Worm (Caenorhabditis elegans) whole organism, late embryonic: ENCODE measurements around the gene K12H4.3.

Experiments
- C08G9.2 ChIP-seq: sonication (generic microtip); optimal IDR thresholded peaks from 2 replicates; lab custom pipeline; 2016; ENCODE audit warnings: mild to moderate bottlenecking, missing genetic modification characterization, moderate library complexity, missing compliant biosample characterization
- C38D4.7 ChIP-seq: fragments of 200-800 bp; sonication (Bioruptor generic); optimal IDR thresholded peaks from 2 replicates; lab custom pipeline; 2018; ENCODE audit warnings: mild to moderate bottlenecking, missing genetic modification characterization, moderate library complexity, missing compliant biosample characterization
- K02D7.2 ChIP-seq: sonication (generic microtip); optimal IDR thresholded peaks from 2 replicates; lab custom pipeline; 2017; ENCODE audit warnings: mild to moderate bottlenecking, missing genetic modification characterization, missing compliant biosample characterization
- K09A11.1 ChIP-seq: sonication (generic microtip); optimal IDR thresholded peaks from 2 replicates; lab custom pipeline; 2017; ENCODE audit warnings: antibody characterized with exemption, mild to moderate bottlenecking, missing genetic modification characterization, missing compliant biosample characterization; ENCODE audit not compliant: insufficient read depth
- Y22D7AL.16 ChIP-seq: sonication (generic microtip); optimal IDR thresholded peaks from 2 replicates; lab custom pipeline; 2016; ENCODE audit warnings: missing genetic modification characterization, missing compliant biosample characterization
- ahr-1 ChIP-seq: sonication (generic microtip); optimal IDR thresholded peaks from 2 replicates; lab custom pipeline; 2016; ENCODE audit warnings: missing genetic modification characterization, missing compliant biosample characterization
- ama-1 ChIP-seq: fragments of 150-350 bp; optimal IDR thresholded peaks from 2 replicates; lab custom pipeline; 2014
- ceh-14 ChIP-seq: sonication (generic microtip); optimal IDR thresholded peaks from 2 replicates; lab custom pipeline; 2016; ENCODE audit warnings: missing genotype, missing genetic modification characterization, missing compliant biosample characterization
- ceh-19 ChIP-seq: fragments of 200-800 bp; sonication (Bioruptor generic); optimal IDR thresholded peaks from 2 replicates; lab custom pipeline; 2018; ENCODE audit warnings: mild to moderate bottlenecking, missing genetic modification characterization, missing compliant biosample characterization
- ceh-2 ChIP-seq: sonication (generic microtip); optimal IDR thresholded peaks from 2 replicates; lab custom pipeline; 2016; ENCODE audit warnings: missing genotype, missing genetic modification characterization, missing compliant biosample characterization
- ceh-24 ChIP-seq: sonication (generic microtip); optimal IDR thresholded peaks from 2 replicates; lab custom pipeline; 2016; ENCODE audit warnings: mild to moderate bottlenecking, missing genetic modification characterization, missing compliant biosample characterization
- ceh-30 ChIP-seq: fragments of 150-350 bp; optimal IDR thresholded peaks from 2 replicates; lab custom pipeline; 2014; ENCODE audit warnings: missing biosample characterization, missing genetic modification characterization
- ceh-31 ChIP-seq: sonication (generic microtip); optimal IDR thresholded peaks from 2 replicates; lab custom pipeline; 2016; ENCODE audit warnings: missing genetic modification characterization, missing compliant biosample characterization
- ceh-34 ChIP-seq: sonication (generic microtip); optimal IDR thresholded peaks from 2 replicates; lab custom pipeline; 2016; ENCODE audit warnings: mild to moderate bottlenecking, missing genetic modification characterization, missing compliant biosample characterization
- ceh-45 ChIP-seq: fragments of 200-800 bp; sonication (Bioruptor generic); IDR thresholded peaks from 2 replicates; pipeline ENCODE4 v1.3.6; 2022; ENCODE audit warnings: missing genetic modification reagents, missing genetic modification characterization, missing compliant biosample characterization
- ceh-48 ChIP-seq: sonication (generic microtip); optimal IDR thresholded peaks from 2 replicates; lab custom pipeline; 2016; ENCODE audit warnings: missing genetic modification characterization, inconsistent platforms, missing compliant biosample characterization
- dmd-4 ChIP-seq: sonication (generic microtip); optimal IDR thresholded peaks from 2 replicates; lab custom pipeline; 2016; ENCODE audit warnings: borderline replicate concordance, missing genetic modification characterization, missing compliant biosample characterization
- dve-1 ChIP-seq: sonication (generic microtip); optimal IDR thresholded peaks from 2 replicates; lab custom pipeline; 2017; ENCODE audit warnings: antibody characterized with exemption, mild to moderate bottlenecking, missing genetic modification characterization, missing compliant biosample characterization
- elt-4 ChIP-seq: sonication (generic microtip); optimal IDR thresholded peaks from 2 replicates; lab custom pipeline; 2016; ENCODE audit warnings: missing genetic modification characterization, missing compliant biosample characterization
- ets-4 ChIP-seq: sonication (generic microtip); optimal IDR thresholded peaks from 2 replicates; lab custom pipeline; 2016; ENCODE audit warnings: missing genetic modification characterization, missing compliant biosample characterization
- fax-1 ChIP-seq: sonication (generic microtip); optimal IDR thresholded peaks from 2 replicates; lab custom pipeline; 2016; ENCODE audit warnings: missing genotype, missing genetic modification characterization, missing compliant biosample characterization
- fkh-6 ChIP-seq: sonication (generic microtip); optimal IDR thresholded peaks from 2 replicates; lab custom pipeline; 2016; ENCODE audit warnings: missing genetic modification characterization, missing compliant biosample characterization
- gmeb-2 ChIP-seq: sonication (generic microtip); optimal IDR thresholded peaks from 2 replicates; lab custom pipeline; 2016; ENCODE audit warnings: missing genetic modification characterization, inconsistent platforms, missing compliant biosample characterization
- hlh-13 ChIP-seq: fragments of 200-800 bp; sonication (Bioruptor generic); optimal IDR thresholded peaks from 2 replicates; lab custom pipeline; 2018; ENCODE audit warnings: mild to moderate bottlenecking, missing genetic modification characterization, missing compliant biosample characterization
- hlh-15 ChIP-seq: sonication (generic microtip); optimal IDR thresholded peaks from 2 replicates; lab custom pipeline; 2016; ENCODE audit warnings: missing genetic modification characterization, missing compliant biosample characterization
- hlh-30 ChIP-seq: sonication (generic microtip); optimal IDR thresholded peaks from 2 replicates; lab custom pipeline; 2017; ENCODE audit warnings: antibody characterized with exemption, missing genetic modification characterization, missing compliant biosample characterization; ENCODE audit not compliant: insufficient read depth
- hlh-8 ChIP-seq: sonication (generic microtip); optimal IDR thresholded peaks from 2 replicates; lab custom pipeline; 2016; ENCODE audit warnings: missing genotype, missing genetic modification characterization, missing compliant biosample characterization
- lim-6 ChIP-seq: sonication (generic microtip); optimal IDR thresholded peaks from 2 replicates; lab custom pipeline; 2016; ENCODE audit warnings: missing genetic modification characterization, missing compliant biosample characterization
- lin-11 ChIP-seq: fragments of 200-800 bp; sonication (Bioruptor generic); optimal IDR thresholded peaks from 2 replicates; lab custom pipeline; 2018; ENCODE audit warnings: mild to moderate bottlenecking, missing genetic modification characterization, missing compliant biosample characterization
- madf-2 ChIP-seq: sonication (generic microtip); optimal IDR thresholded peaks from 2 replicates; lab custom pipeline; 2017; ENCODE audit warnings: missing genetic modification characterization, missing compliant biosample characterization
- nhr-11 ChIP-seq: fragments of 150-350 bp; optimal IDR thresholded peaks from 2 replicates; lab custom pipeline; 2014; ENCODE audit warnings: missing biosample characterization, missing genetic modification characterization
- npax-4 ChIP-seq: sonication (generic microtip); optimal IDR thresholded peaks from 2 replicates; lab custom pipeline; 2016; ENCODE audit warnings: missing genetic modification characterization, missing compliant biosample characterization
- pag-3 ChIP-seq: sonication (generic microtip); optimal IDR thresholded peaks from 2 replicates; lab custom pipeline; 2016; ENCODE audit warnings: missing compliant biosample characterization, missing genetic modification characterization, borderline replicate concordance
- pat-9 ChIP-seq: fragments of 200-800 bp; sonication (Bioruptor generic); optimal IDR thresholded peaks from 2 replicates; lab custom pipeline; 2018; ENCODE audit warnings: mild to moderate bottlenecking, missing genetic modification characterization, moderate library complexity, missing compliant biosample characterization
- pax-1 ChIP-seq: fragments of 150-350 bp; optimal IDR thresholded peaks from 2 replicates; lab custom pipeline; 2014; ENCODE audit warnings: missing biosample characterization, missing genetic modification characterization
- pha-2 ChIP-seq: sonication (generic microtip); optimal IDR thresholded peaks from 2 replicates; lab custom pipeline; 2017; ENCODE audit warnings: mild to moderate bottlenecking, missing genetic modification characterization, missing compliant biosample characterization
- pha-4 ChIP-seq: fragments of 150-350 bp; optimal IDR thresholded peaks from 2 replicates; lab custom pipeline; 2018; ENCODE audit warnings: missing biosample characterization, missing genetic modification reagents, missing genetic modification characterization
- pqm-1 ChIP-seq: sonication (generic microtip); optimal IDR thresholded peaks from 2 replicates; lab custom pipeline; 2016; ENCODE audit warnings: missing genetic modification characterization, missing compliant biosample characterization
- pros-1 ChIP-seq: fragments of 150-350 bp; optimal IDR thresholded peaks from 2 replicates; lab custom pipeline; 2014; ENCODE audit warnings: missing biosample characterization, missing genetic modification reagents, missing genetic modification characterization
- ref-2 ChIP-seq: sonication (generic microtip); optimal IDR thresholded peaks from 2 replicates; lab custom pipeline; 2016; ENCODE audit warnings: missing genetic modification characterization, missing compliant biosample characterization
- rnt-1 ChIP-seq: sonication (generic microtip); optimal IDR thresholded peaks from 2 replicates; lab custom pipeline; 2016; ENCODE audit warnings: missing genetic modification characterization, missing compliant biosample characterization
- sdc-2 ChIP-seq: sonication (generic microtip); optimal IDR thresholded peaks from 2 replicates; lab custom pipeline; 2016; ENCODE audit warnings: missing genotype, missing genetic modification characterization, missing compliant biosample characterization
- sox-2 ChIP-seq: fragments of 200-800 bp; sonication (Bioruptor generic); IDR thresholded peaks from 2 replicates; pipeline ENCODE4 v1.3.6; 2022; ENCODE audit warnings: missing genetic modification reagents, missing genetic modification characterization, missing compliant biosample characterization
- sox-4 ChIP-seq: sonication (generic microtip); optimal IDR thresholded peaks from 2 replicates; lab custom pipeline; 2017; ENCODE audit warnings: mild to moderate bottlenecking, missing genetic modification characterization, inconsistent platforms, missing compliant biosample characterization
- syd-9 ChIP-seq: sonication (generic microtip); optimal IDR thresholded peaks from 2 replicates; lab custom pipeline; 2016; ENCODE audit warnings: mild to moderate bottlenecking, missing genetic modification characterization, moderate library complexity, missing compliant biosample characterization
- tbx-2 ChIP-seq: sonication (generic microtip); optimal IDR thresholded peaks from 2 replicates; lab custom pipeline; 2016; ENCODE audit warnings: missing genetic modification characterization, missing compliant biosample characterization
- tbx-7 ChIP-seq: sonication (generic microtip); optimal IDR thresholded peaks from 2 replicates; lab custom pipeline; 2016; ENCODE audit warnings: missing genotype, missing genetic modification characterization, missing compliant biosample characterization
- ttx-3 ChIP-seq: sonication (generic microtip); optimal IDR thresholded peaks from 2 replicates; lab custom pipeline; 2016; ENCODE audit warnings: missing genetic modification reagents, missing genetic modification characterization, missing compliant biosample characterization
- unc-3 ChIP-seq, 2 experiments: fragments of 200-800 bp in 1 of 2; sonication (Bioruptor generic) in 1 of 2; sonication (generic microtip) in 1 of 2; conservative IDR thresholded peaks in 1 of 2; optimal IDR thresholded peaks in 1 of 2; 2 replicates each; pipeline versions ENCODE4 v1.3.6 to Lab custom; 2016 to 2022; ENCODE audit warnings: missing compliant biosample characterization in 2 of 2, missing genetic modification characterization in 2 of 2, missing genetic modification reagents in 1 of 2
- unc-42 ChIP-seq: sonication (generic microtip); optimal IDR thresholded peaks from 2 replicates; lab custom pipeline; 2016; ENCODE audit warnings: missing genotype, missing genetic modification characterization, missing compliant biosample characterization
- unc-55 ChIP-seq: sonication (generic microtip); optimal IDR thresholded peaks from 2 replicates; lab custom pipeline; 2017; ENCODE audit warnings: missing biosample characterization, missing genetic modification reagents, missing genetic modification characterization
- unc-86 ChIP-seq: sonication (generic microtip); optimal IDR thresholded peaks from 2 replicates; lab custom pipeline; 2016; ENCODE audit warnings: missing genetic modification characterization, missing compliant biosample characterization
- zip-5 ChIP-seq: sonication (generic microtip); optimal IDR thresholded peaks from 2 replicates; lab custom pipeline; 2016; ENCODE audit warnings: missing genetic modification characterization, missing compliant biosample characterization

The K12H4.3 gene

ce11 chrIII:8020823-8021332 is 25.0 kb upstream of the K12H4.3 start, which contains the start of gene lin-36:
Gene lin-36, minus strand, starts transcription at chrIII:8020873.
- no peak for TF ChIP-seq fkh-6 (tag; lab: Kevin White, UChicago)
- TF ChIP-seq pax-1 (tag; lab: Kevin White, UChicago) = peak; percentile 41
- no peak for TF ChIP-seq hlh-15 (tag; lab: Kevin White, UChicago)
- TF ChIP-seq lim-6 (tag; lab: Kevin White, UChicago) = no peak
- no peak for TF ChIP-seq dve-1
- TF ChIP-seq K02D7.2 (tag; lab: Kevin White, UChicago) = no peak
- peak; percentile 41 for TF ChIP-seq ceh-30
- no peak for TF ChIP-seq pha-2 (tag; lab: Kevin White, UChicago)
- TF ChIP-seq hlh-8 = no peak
- peak; percentile 79 for TF ChIP-seq hlh-30 (tag; lab: Kevin White, UChicago)
- no peak for TF ChIP-seq npax-4
- no peak for TF ChIP-seq nhr-11
- no peak for TF ChIP-seq sox-2
- peak; percentile 75 for TF ChIP-seq unc-42 (tag; lab: Kevin White, UChicago)
- peak; percentile 64 for TF ChIP-seq ceh-31
- TF ChIP-seq ets-4 (tag; lab: Kevin White, UChicago) = no peak
- TF ChIP-seq ceh-19 (GFP tag; lab: Kevin White, UChicago) = no peak
- TF ChIP-seq elt-4 (tag; lab: Kevin White, UChicago) = no peak
- TF ChIP-seq tbx-7 (tag; lab: Kevin White, UChicago) = no peak
- TF ChIP-seq unc-3 (GFP tag; conservative IDR thresholded peaks at IDR 0.05; lab: Robert Waterston, UW) = no peak
- peak; percentile 25 for TF ChIP-seq unc-3 (tag; optimal IDR thresholded peaks at IDR 0.05; lab: Kevin White, UChicago)
- no peak for TF ChIP-seq pat-9 (tag; lab: Kevin White, UChicago)
- TF ChIP-seq rnt-1 (tag; lab: Kevin White, UChicago) = no peak
- TF ChIP-seq ama-1 = no peak
- no peak for TF ChIP-seq pros-1
- peak; percentile 82 for TF ChIP-seq tbx-2 (tag; lab: Kevin White, UChicago)
- TF ChIP-seq dmd-4 (tag; lab: Kevin White, UChicago) = no peak
- TF ChIP-seq C08G9.2 (tag; lab: Kevin White, UChicago) = no peak
- TF ChIP-seq syd-9 (tag; lab: Kevin White, UChicago) = no peak
- no peak for TF ChIP-seq gmeb-2 (tag; lab: Kevin White, UChicago)
- TF ChIP-seq ceh-2 = no peak
- TF ChIP-seq lin-11 = no peak
- TF ChIP-seq ttx-3 (tag; lab: Kevin White, UChicago) = no peak
- no peak for TF ChIP-seq ceh-24
- TF ChIP-seq K09A11.1 (tag; lab: Kevin White, UChicago) = peak; percentile 30
- no peak for TF ChIP-seq ceh-45 (GFP tag; lab: Robert Waterston, UW)
- peak; percentile 44 for TF ChIP-seq ref-2 (tag; lab: Kevin White, UChicago)
- TF ChIP-seq pha-4 (tag; lab: Kevin White, UChicago) = no peak
- TF ChIP-seq ahr-1 (tag; lab: Kevin White, UChicago) = no peak
- TF ChIP-seq C38D4.7 = no peak
- no peak for TF ChIP-seq hlh-13 (GFP tag; lab: Kevin White, UChicago)
- TF ChIP-seq zip-5 (tag; lab: Kevin White, UChicago) = no peak
- no peak for TF ChIP-seq Y22D7AL.16
- no peak for TF ChIP-seq sdc-2 (tag; lab: Kevin White, UChicago)
- peak; percentile 23 for TF ChIP-seq ceh-14
- TF ChIP-seq ceh-48 (tag; lab: Kevin White, UChicago) = peak; percentile 98
- TF ChIP-seq unc-86 (tag; lab: Kevin White, UChicago) = no peak
- TF ChIP-seq unc-55 = peak; percentile 98
- no peak for TF ChIP-seq sox-4 (tag; lab: Kevin White, UChicago)
- no peak for TF ChIP-seq pqm-1 (tag; lab: Kevin White, UChicago)
- no peak for TF ChIP-seq madf-2 (tag; lab: Kevin White, UChicago)
- no peak for TF ChIP-seq pag-3 (tag; lab: Kevin White, UChicago)
- no peak for TF ChIP-seq ceh-34
- no peak for TF ChIP-seq fax-1 (tag; lab: Kevin White, UChicago)
